Fruit fly (Drosophila melanogaster): Measurements from ENCODE around the gene CG13409.
A peak's percentile ranks its signal among the peaks of the same experiment; 100 is the strongest.

The CG13409 gene

DNA sequence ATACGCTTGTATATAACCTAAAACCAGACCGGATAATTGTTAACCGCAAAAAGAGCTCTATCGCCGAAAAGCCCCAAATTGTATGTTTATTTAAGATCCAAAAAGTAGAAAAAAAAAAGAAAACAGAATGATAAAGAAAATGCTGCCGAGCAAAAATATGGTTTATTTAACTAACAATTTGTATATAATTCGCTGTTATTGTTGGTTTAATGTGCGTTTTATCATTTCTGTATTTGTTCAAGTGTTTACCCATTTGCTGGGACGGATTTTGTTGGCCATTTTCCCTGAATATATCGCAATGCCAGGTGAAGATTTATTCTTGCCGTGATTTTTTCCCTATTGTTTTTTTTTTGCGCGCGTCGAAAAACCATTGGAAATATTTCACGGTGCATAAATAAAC, 25.4 kb upstream of the CG13409 start:
- TF ChIP-seq Sox102F (GFP tag; optimal IDR thresholded peaks at IDR 0.05) (peak; percentile 3), fd85E (GFP tag; optimal IDR thresholded peaks at IDR 0.05) (no peak), OdsH (GFP tag; optimal IDR thresholded peaks at IDR 0.05) (no peak), fkh (GFP tag; optimal IDR thresholded peaks at IDR 0.05) (peak; percentile 70)

DNA sequence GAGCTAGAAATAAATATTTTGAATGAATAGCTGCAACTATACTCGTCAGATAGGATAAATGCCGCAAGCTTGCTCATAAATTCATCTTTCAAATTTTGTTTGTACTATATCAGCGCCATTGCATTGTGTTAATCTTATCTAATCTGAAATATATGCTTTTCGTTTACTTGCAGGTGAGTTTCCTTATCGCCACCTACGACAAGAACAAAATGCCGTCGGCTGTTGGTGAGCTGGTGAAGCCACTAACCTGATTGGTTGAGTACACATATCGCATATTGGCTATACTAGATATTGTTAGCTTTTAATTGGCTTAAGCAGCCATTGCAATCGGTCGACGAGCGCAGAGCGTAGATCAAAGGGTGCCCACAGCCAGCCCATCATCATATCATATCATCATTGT, 22.0 kb upstream of the CG13409 start:
- TF ChIP-seq Gug (GFP tag; IDR thresholded peaks at IDR 0.05): no peak
- peak; percentile 30 for TF ChIP-seq fkh (GFP tag; optimal IDR thresholded peaks at IDR 0.05)
- TF ChIP-seq Hr39 (GFP tag; optimal IDR thresholded peaks at IDR 0.05): no peak
- TF ChIP-seq CG1621 (tag; optimal IDR thresholded peaks at IDR 0.05): no peak
- no peak for TF ChIP-seq achi (GFP tag; optimal IDR thresholded peaks at IDR 0.05)
- TF ChIP-seq Sox15 (GFP tag; optimal IDR thresholded peaks at IDR 0.05): no peak

DNA sequence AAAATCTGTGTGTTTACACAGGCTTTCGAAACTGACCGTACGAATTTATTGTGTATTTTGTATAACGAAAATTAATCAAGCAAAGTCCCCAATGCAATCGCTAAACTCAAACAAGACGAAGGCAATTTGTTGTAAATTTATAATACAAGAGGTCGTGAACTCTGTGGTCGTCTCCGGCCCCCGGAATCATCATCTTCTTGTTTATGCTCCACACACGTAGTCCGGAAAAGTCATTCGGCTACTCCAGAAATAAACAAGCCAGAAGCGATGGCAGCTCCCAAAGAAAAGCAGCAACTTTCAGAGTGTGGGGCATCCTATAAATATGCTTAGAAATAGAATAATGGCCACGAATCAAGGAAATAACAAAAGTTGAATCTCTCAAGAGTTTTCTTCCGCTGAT, 21.5 kb upstream of the CG13409 start:
- TF ChIP-seq CG11902 (GFP tag; optimal IDR thresholded peaks at IDR 0.05): no peak
- TF ChIP-seq CG3919 (GFP tag; optimal IDR thresholded peaks at IDR 0.05): no peak
- TF ChIP-seq CG6163 (GFP tag; IDR thresholded peaks at IDR 0.05): no peak
- no peak for TF ChIP-seq spab (GFP tag; optimal IDR thresholded peaks at IDR 0.05)
- TF ChIP-seq cyc (GFP tag; optimal IDR thresholded peaks at IDR 0.05): no peak
- no peak for TF ChIP-seq topi (GFP tag; optimal IDR thresholded peaks at IDR 0.05)
- no peak for TF ChIP-seq CG1621 (tag; optimal IDR thresholded peaks at IDR 0.05)
- no peak for TF ChIP-seq fd59A (GFP tag; optimal IDR thresholded peaks at IDR 0.05)
- TF ChIP-seq dsx (GFP tag; optimal IDR thresholded peaks at IDR 0.05; ENCODE audit: poor library complexity, severe bottlenecking): no peak
- no peak for TF ChIP-seq pdm3 (GFP tag; optimal IDR thresholded peaks at IDR 0.05)
- no peak for TF ChIP-seq CG6276 (GFP tag; optimal IDR thresholded peaks at IDR 0.05)
- no peak for TF ChIP-seq CG8319 (GFP tag; optimal IDR thresholded peaks at IDR 0.05)
- no peak for TF ChIP-seq dac (GFP tag; optimal IDR thresholded peaks at IDR 0.05)
- TF ChIP-seq CG6808 (GFP tag; optimal IDR thresholded peaks at IDR 0.05): no peak
- no peak for TF ChIP-seq Sox15 (GFP tag; optimal IDR thresholded peaks at IDR 0.05)
- no peak for TF ChIP-seq Gug (GFP tag; IDR thresholded peaks at IDR 0.05)
- TF ChIP-seq CG3032 (tag; optimal IDR thresholded peaks at IDR 0.05): no peak
- no peak for TF ChIP-seq Lpt (GFP tag; optimal IDR thresholded peaks at IDR 0.05)
- TF ChIP-seq acj6 (GFP tag; optimal IDR thresholded peaks at IDR 0.05): no peak
- no peak for TF ChIP-seq CG8632 (GFP tag; optimal IDR thresholded peaks at IDR 0.05)

DNA sequence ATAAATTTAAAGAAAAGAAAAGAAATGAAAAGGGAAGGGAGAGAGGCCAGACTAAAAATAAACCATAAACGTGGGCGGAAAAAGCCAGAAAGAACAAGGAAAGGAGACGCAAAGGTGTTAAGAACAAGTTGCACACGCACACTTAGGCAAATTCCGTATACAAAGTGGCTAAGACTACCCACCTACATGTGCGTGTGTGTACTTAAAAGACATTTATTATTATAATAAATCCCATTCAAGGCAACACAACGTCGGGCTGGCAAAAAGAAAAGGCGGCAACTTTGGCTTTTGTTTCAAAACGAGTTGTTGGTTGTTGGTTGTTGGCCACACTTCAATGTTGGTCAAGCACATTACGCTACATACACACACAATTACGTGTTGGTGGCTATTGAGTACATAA, 20.5 kb upstream of the CG13409 start:
- TF ChIP-seq Sox102F (GFP tag; optimal IDR thresholded peaks at IDR 0.05) (no peak), dsx (GFP tag; optimal IDR thresholded peaks at IDR 0.05; ENCODE audit: poor library complexity, severe bottlenecking) (peak; percentile 17)

DNA sequence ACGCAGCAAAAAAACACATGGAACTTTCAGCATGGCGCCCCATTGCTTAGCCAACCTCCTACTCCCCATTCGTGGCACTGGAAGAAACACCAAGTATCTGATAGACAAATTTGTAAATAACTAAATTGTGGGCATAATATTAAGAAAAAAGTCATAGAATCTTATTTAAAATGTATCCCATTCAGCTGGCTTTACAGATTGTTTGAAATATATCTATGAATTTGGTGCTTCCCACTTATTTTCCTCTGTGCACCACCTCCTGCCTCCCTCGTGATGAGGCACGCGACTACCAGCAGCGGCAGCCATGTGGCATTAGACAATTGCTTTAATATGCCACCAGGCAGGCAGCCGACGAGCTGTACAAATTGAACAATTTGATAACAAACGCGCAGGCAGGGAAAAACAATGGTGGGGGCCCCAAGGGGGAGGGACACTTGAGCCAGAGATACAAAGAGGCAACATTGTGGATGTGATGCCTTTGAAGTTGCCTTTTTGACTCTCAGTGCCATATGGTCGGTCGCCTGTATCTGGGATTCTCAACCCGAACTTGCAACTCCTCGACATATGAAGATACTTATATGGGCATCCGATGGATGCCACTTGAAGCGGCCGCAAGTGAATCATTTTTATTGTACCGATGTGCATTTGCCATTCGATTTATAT, 17.6 kb upstream of the CG13409 start:
- TF ChIP-seq CG10631 (GFP tag; optimal IDR thresholded peaks at IDR 0.05) (peak; percentile 56), Ets96B (tag; optimal IDR thresholded peaks at IDR 0.05) (peak; percentile 55), CG34406 (GFP tag; optimal IDR thresholded peaks at IDR 0.05) (no peak), CG31627 (GFP tag; optimal IDR thresholded peaks at IDR 0.05) (peak; percentile 11), CG8119 (GFP tag; IDR thresholded peaks at IDR 0.05) (peak; percentile 85), CG8319 (GFP tag; optimal IDR thresholded peaks at IDR 0.05) (no peak), topi (GFP tag; optimal IDR thresholded peaks at IDR 0.05) (peak; percentile 31), Ets21C (GFP tag; optimal IDR thresholded peaks at IDR 0.05) (no peak), CG32006 (GFP tag; optimal IDR thresholded peaks at IDR 0.05) (peak; percentile 83), Gug (GFP tag; IDR thresholded peaks at IDR 0.05) (peak; percentile 68), Eip78C (GFP tag) (peak; percentile 85), Sox14 (GFP tag; optimal IDR thresholded peaks at IDR 0.05) (peak; percentile 56), cyc (GFP tag; optimal IDR thresholded peaks at IDR 0.05) (peak; percentile 5), CG1621 (tag; optimal IDR thresholded peaks at IDR 0.05) (no peak), Hr4 (GFP tag; optimal IDR thresholded peaks at IDR 0.05) (peak; percentile 79), Met (GFP tag; optimal IDR thresholded peaks at IDR 0.05) (peak; percentile 39), dac (GFP tag; optimal IDR thresholded peaks at IDR 0.05) (peak; percentile 39), CG6792 (GFP tag; optimal IDR thresholded peaks at IDR 0.05) (peak; percentile 29), CG7368 (GFP tag; optimal IDR thresholded peaks at IDR 0.05) (no peak), CG10669 (GFP tag; optimal IDR thresholded peaks at IDR 0.05) (peak; percentile 52), CG9139 (GFP tag; optimal IDR thresholded peaks at IDR 0.05) (no peak), fkh (GFP tag; optimal IDR thresholded peaks at IDR 0.05) (peak; percentile 41), Lpt (GFP tag; optimal IDR thresholded peaks at IDR 0.05) (peak; percentile 65), spab (GFP tag; optimal IDR thresholded peaks at IDR 0.05) (peak; percentile 41), pdm3 (GFP tag; optimal IDR thresholded peaks at IDR 0.05) (peak; percentile 51), CG3032 (tag; optimal IDR thresholded peaks at IDR 0.05) (peak; percentile 35), Sox102F (GFP tag; optimal IDR thresholded peaks at IDR 0.05) (no peak), CG11902 (GFP tag; optimal IDR thresholded peaks at IDR 0.05) (no peak), Smox (GFP tag; optimal IDR thresholded peaks at IDR 0.05) (no peak)

Measured in whole organism, prepupa.